Fruit fly (Drosophila melanogaster): ENCODE data around the gene Iml1.

DNA sequence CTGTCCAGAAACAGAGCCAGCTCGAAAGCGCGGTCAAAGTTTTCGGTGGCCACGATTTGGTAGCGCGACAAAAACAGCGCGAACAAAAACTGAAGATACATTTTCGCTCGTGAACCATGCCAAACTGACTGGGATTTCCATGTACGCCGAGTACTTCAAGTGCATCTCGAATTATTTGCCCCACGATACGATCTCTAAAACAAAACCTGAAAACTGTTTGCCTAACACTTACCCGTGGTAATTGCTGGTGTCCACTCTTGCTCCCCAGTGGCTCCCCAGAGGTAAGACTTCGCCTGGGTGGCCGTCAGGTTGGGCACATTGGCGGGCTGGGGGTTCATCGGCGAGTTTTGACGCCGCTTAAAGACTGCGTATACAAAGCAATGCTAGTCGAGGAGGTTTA is 2.7 kb downstream of the Iml1 start, which contains the start of gene Ir62a:
- no peak for TF ChIP-seq rn (GFP tag; IDR thresholded peaks at IDR 0.05)
- no peak for TF ChIP-seq Pif1B (GFP tag; optimal IDR thresholded peaks at IDR 0.05)
- no peak for TF ChIP-seq CG8159 (tag; optimal IDR thresholded peaks at IDR 0.05)
- no peak for TF ChIP-seq Ets98B (GFP tag; IDR thresholded peaks at IDR 0.05)
- TF ChIP-seq CG8301 (tag; optimal IDR thresholded peaks at IDR 0.05): no peak
